Fruit fly (Drosophila melanogaster) whole organism, embryonic: ENCODE data around the gene numb.
A peak's percentile ranks its signal among the peaks of the same experiment; 100 is the strongest.

Source experiments
- Ada2b ChIP-seq: fragments of 200-800 bp; sonication (Bioruptor generic); IDR thresholded peaks from 2 replicates; pipeline ENCODE4 v1.3.6; 2022; ENCODE audit warnings: missing biosample characterization, missing genetic modification characterization
- Asciz ChIP-seq: fragments of 200-800 bp; sonication (Bioruptor generic); optimal IDR thresholded peaks from 2 replicates; lab custom pipeline; 2017; ENCODE audit warnings: missing biosample characterization, mild to moderate bottlenecking, missing genetic modification characterization, missing genetic modification reagents
- Atf-2 ChIP-seq: fragments of 200-800 bp; sonication (Bioruptor generic); optimal IDR thresholded peaks from 2 replicates; lab custom pipeline; 2016; ENCODE audit warnings: missing biosample characterization, missing genetic modification characterization
- Atf3 ChIP-seq: fragments of 200-800 bp; sonication (Bioruptor generic); optimal IDR thresholded peaks from 3 replicates; lab custom pipeline; 2016; ENCODE audit warnings: missing biosample characterization, missing genetic modification characterization
- CG10543 ChIP-seq: fragments of 200-800 bp; sonication (Bioruptor generic); optimal IDR thresholded peaks from 3 replicates; lab custom pipeline; 2017; ENCODE audit warnings: missing biosample characterization, mild to moderate bottlenecking, missing genetic modification characterization, moderate library complexity
- CG11723 ChIP-seq: fragments of 200-800 bp; sonication (Bioruptor generic); optimal IDR thresholded peaks from 2 replicates; lab custom pipeline; 2017; ENCODE audit warnings: missing biosample characterization, mild to moderate bottlenecking, missing genetic modification characterization
- CG12155 ChIP-seq: fragments of 200-800 bp; sonication (Bioruptor generic); optimal IDR thresholded peaks from 3 replicates; lab custom pipeline; 2016; ENCODE audit warnings: missing biosample characterization, missing genetic modification characterization
- CG12769 ChIP-seq: fragments of 200-800 bp; sonication (Bioruptor generic); optimal IDR thresholded peaks from 2 replicates; lab custom pipeline; 2019; ENCODE audit warnings: missing biosample characterization, mild to moderate bottlenecking, missing genetic modification characterization, moderate library complexity
- CG14710 ChIP-seq: fragments of 200-800 bp; sonication (Bioruptor generic); optimal IDR thresholded peaks from 3 replicates; lab custom pipeline; 2019; ENCODE audit warnings: missing biosample characterization, mild to moderate bottlenecking, missing genetic modification characterization, moderate library complexity
- CG14860 ChIP-seq: fragments of 200-800 bp; sonication (Bioruptor generic); IDR thresholded peaks from 3 replicates; pipeline ENCODE4 v1.3.6; 2022; ENCODE audit warnings: missing biosample characterization, missing genetic modification characterization; ENCODE audit not compliant: partially characterized antibody
- CG1647 ChIP-seq: fragments of 200-800 bp; sonication (Bioruptor generic); optimal IDR thresholded peaks from 3 replicates; lab custom pipeline; 2016; ENCODE audit warnings: missing biosample characterization, missing genetic modification characterization
- CG17385 ChIP-seq: fragments of 200-800 bp; sonication (Bioruptor generic); optimal IDR thresholded peaks from 3 replicates; lab custom pipeline; 2018; ENCODE audit warnings: missing biosample characterization, mild to moderate bottlenecking, missing genetic modification characterization
- CG43689 ChIP-seq: fragments of 200-800 bp; sonication (Bioruptor generic); IDR thresholded peaks from 2 replicates; pipeline ENCODE4 v1.3.6; 2022; ENCODE audit warnings: missing biosample characterization, missing genetic modification characterization
- CG4854 ChIP-seq: fragments of 200-800 bp; sonication (Bioruptor generic); optimal IDR thresholded peaks from 2 replicates; lab custom pipeline; 2016; ENCODE audit warnings: missing biosample characterization, missing genetic modification characterization, inconsistent platforms
- CG6683 ChIP-seq: fragments of 200-800 bp; sonication (Bioruptor generic); optimal IDR thresholded peaks from 2 replicates; lab custom pipeline; 2017; ENCODE audit warnings: missing biosample characterization, mild to moderate bottlenecking, missing genetic modification characterization, missing genetic modification reagents
- CG7786 ChIP-seq: fragments of 200-800 bp; sonication (Bioruptor generic); optimal IDR thresholded peaks from 2 replicates; lab custom pipeline; 2016; ENCODE audit warnings: missing biosample characterization, missing genetic modification characterization
- CG7987 ChIP-seq: fragments of 200-800 bp; sonication (Bioruptor generic); optimal IDR thresholded peaks from 2 replicates; lab custom pipeline; 2018; ENCODE audit warnings: missing biosample characterization, mild to moderate bottlenecking, missing genetic modification characterization, moderate library complexity
- CG9876 ChIP-seq: fragments of 200-800 bp; sonication (Bioruptor generic); optimal IDR thresholded peaks from 2 replicates; lab custom pipeline; 2016; ENCODE audit warnings: missing biosample characterization, missing genetic modification characterization
- D19B ChIP-seq: fragments of 200-800 bp; sonication (Bioruptor generic); optimal IDR thresholded peaks from 2 replicates; lab custom pipeline; 2017; ENCODE audit warnings: missing biosample characterization, mild to moderate bottlenecking, missing genetic modification characterization
- Drgx ChIP-seq: fragments of 200-800 bp; sonication (Bioruptor generic); IDR thresholded peaks from 2 replicates; pipeline ENCODE4 v1.3.6; 2022; ENCODE audit warnings: missing biosample characterization, missing genetic modification characterization
- E2f1 ChIP-seq: fragments of 200-800 bp; sonication (Bioruptor generic); IDR thresholded peaks from 2 replicates; pipeline ENCODE4 v1.3.6; 2022; ENCODE audit warnings: missing biosample characterization, missing genetic modification characterization
- HHEX ChIP-seq: fragments of 200-800 bp; sonication (Bioruptor generic); optimal IDR thresholded peaks from 3 replicates; lab custom pipeline; 2017; ENCODE audit warnings: missing biosample characterization, mild to moderate bottlenecking, missing genetic modification characterization, missing genetic modification reagents
- Jarid2 ChIP-seq: fragments of 200-800 bp; sonication (Bioruptor generic); optimal IDR thresholded peaks from 3 replicates; lab custom pipeline; 2017; ENCODE audit warnings: mild to moderate bottlenecking, missing biosample characterization, missing genetic modification reagents, missing genetic modification characterization
- MESR4 ChIP-seq: fragments of 200-800 bp; sonication (Bioruptor generic); optimal IDR thresholded peaks from 2 replicates; lab custom pipeline; 2018; ENCODE audit warnings: missing biosample characterization, mild to moderate bottlenecking, missing genetic modification characterization, moderate library complexity
- NFAT ChIP-seq: fragments of 200-800 bp; sonication (Bioruptor generic); IDR thresholded peaks from 2 replicates; pipeline ENCODE4 v1.3.6; 2022; ENCODE audit warnings: missing biosample characterization, missing genetic modification characterization
- Ptx1 ChIP-seq: fragments of 200-800 bp; sonication (Bioruptor generic); IDR thresholded peaks from 2 replicates; pipeline ENCODE4 v1.3.6; 2022; ENCODE audit warnings: missing biosample characterization, missing genetic modification characterization
- Rfx ChIP-seq: fragments of 200-800 bp; sonication (Bioruptor generic); IDR thresholded peaks from 2 replicates; pipeline ENCODE4 v1.3.6; 2022; ENCODE audit warnings: missing biosample characterization, missing genetic modification characterization
- Trl ChIP-seq, 3 experiments: fragments of >200 bp in 2 of 3; fragments of 200-800 bp in 1 of 3; sonication (Bioruptor generic) in 1 of 3; optimal IDR thresholded peaks; 2 replicates in 1 of 3; 3 replicates in 2 of 3; lab custom pipeline; 2016 to 2017; ENCODE audit warnings: missing biosample characterization in 1 of 3, missing genetic modification characterization in 1 of 3
- ab ChIP-seq: fragments of 200-800 bp; sonication (Bioruptor generic); optimal IDR thresholded peaks from 2 replicates; lab custom pipeline; 2016; ENCODE audit warnings: missing biosample characterization, missing genetic modification characterization
- abd-A ChIP-seq: fragments of 200-800 bp; sonication (Bioruptor generic); optimal IDR thresholded peaks from 3 replicates; lab custom pipeline; 2019; ENCODE audit warnings: missing biosample characterization, mild to moderate bottlenecking, missing genetic modification characterization, moderate library complexity
- al ChIP-seq: fragments of 200-800 bp; sonication (Bioruptor generic); IDR thresholded peaks from 2 replicates; pipeline ENCODE4 v1.3.6; 2022; ENCODE audit warnings: missing biosample characterization, missing genetic modification characterization
- bsh ChIP-seq, 2 experiments: fragments of 200-800 bp; sonication (Bioruptor generic); optimal IDR thresholded peaks; 2 replicates each; lab custom pipeline; 2017 to 2018; ENCODE audit warnings: mild to moderate bottlenecking in 2 of 2, missing biosample characterization in 2 of 2, missing genetic modification characterization in 2 of 2, moderate library complexity in 1 of 2
- chinmo ChIP-seq: fragments of 200-800 bp; sonication (Bioruptor generic); IDR thresholded peaks from 4 replicates; pipeline ENCODE4 v1.3.6; 2022; ENCODE audit warnings: missing biosample characterization, missing genetic modification characterization; ENCODE audit not compliant: partially characterized antibody
- chm ChIP-seq: fragments of 200-800 bp; sonication (Bioruptor generic); IDR thresholded peaks from 2 replicates; pipeline ENCODE4 v1.3.6; 2022; ENCODE audit warnings: missing biosample characterization, missing genetic modification characterization
- en ChIP-seq: fragments of 200-800 bp; sonication (Bioruptor generic); optimal IDR thresholded peaks from 2 replicates; lab custom pipeline; 2016; ENCODE audit warnings: missing biosample characterization, missing genetic modification characterization
- fd3F ChIP-seq: fragments of 200-800 bp; sonication (Bioruptor generic); optimal IDR thresholded peaks from 2 replicates; lab custom pipeline; 2018; ENCODE audit warnings: missing biosample characterization, mild to moderate bottlenecking, missing genetic modification characterization, moderate library complexity
- fd64A ChIP-seq: fragments of 200-800 bp; sonication (Bioruptor generic); optimal IDR thresholded peaks from 3 replicates; lab custom pipeline; 2018; ENCODE audit warnings: missing biosample characterization, mild to moderate bottlenecking, missing genetic modification characterization
- hbn ChIP-seq: fragments of 200-800 bp; sonication (Bioruptor generic); IDR thresholded peaks from 2 replicates; pipeline ENCODE4 v1.3.6; 2022; ENCODE audit warnings: missing biosample characterization, missing genetic modification characterization; ENCODE audit not compliant: partially characterized antibody
- hkb ChIP-seq, 2 experiments: fragments of 200-800 bp in 1 of 2; fragments of >200 bp in 1 of 2; sonication (Bioruptor generic) in 1 of 2; IDR thresholded peaks in 1 of 2; optimal IDR thresholded peaks in 1 of 2; 2 replicates each; pipeline versions ENCODE4 v1.3.6 to Lab custom; 2017 to 2022; ENCODE audit warnings: missing biosample characterization in 1 of 2, missing genetic modification characterization in 1 of 2
- maf-S ChIP-seq: fragments of 200-800 bp; sonication (Bioruptor generic); optimal IDR thresholded peaks from 2 replicates; lab custom pipeline; 2016; ENCODE audit warnings: missing biosample characterization, missing genetic modification characterization
- nau ChIP-seq: fragments of 200-800 bp; sonication (Bioruptor generic); optimal IDR thresholded peaks from 3 replicates; lab custom pipeline; 2017; ENCODE audit warnings: missing biosample characterization, mild to moderate bottlenecking, missing genetic modification characterization, missing genetic modification reagents
- seq ChIP-seq: fragments of 200-800 bp; sonication (Bioruptor generic); IDR thresholded peaks from 2 replicates; pipeline ENCODE4 v1.3.6; 2022; ENCODE audit warnings: missing biosample characterization, missing genetic modification characterization
- sisA ChIP-seq: fragments of 200-800 bp; sonication (Bioruptor generic); IDR thresholded peaks from 2 replicates; pipeline ENCODE4 v1.3.6; 2022; ENCODE audit warnings: missing biosample characterization, missing genetic modification characterization
- vnd ChIP-seq: fragments of 200-800 bp; sonication (Bioruptor generic); IDR thresholded peaks from 3 replicates; pipeline ENCODE4 v1.3.6; 2022; ENCODE audit warnings: missing biosample characterization, missing genetic modification characterization; ENCODE audit not compliant: partially characterized antibody
- vvl ChIP-seq: fragments of 200-800 bp; sonication (Bioruptor generic); IDR thresholded peaks from 2 replicates; pipeline ENCODE4 v1.3.6; 2022; ENCODE audit warnings: missing biosample characterization, missing genetic modification characterization
- z ChIP-seq: fragments of 200-800 bp; sonication (Bioruptor generic); IDR thresholded peaks from 3 replicates; pipeline ENCODE4 v1.3.6; 2022; ENCODE audit warnings: missing biosample characterization, missing genetic modification characterization
- zfh2 ChIP-seq: fragments of 200-800 bp; sonication (Bioruptor generic); optimal IDR thresholded peaks from 2 replicates; lab custom pipeline; 2016; ENCODE audit warnings: missing biosample characterization, missing genetic modification characterization

The numb gene

dm6 chr2L:9493375-9494263, 56.4 kb downstream of the numb start (continued):
- TF ChIP-seq CG14710 (tag; lab: Kevin White, UChicago) (peak; percentile 36), CG1647 (GFP tag; lab: Kevin White, UChicago) (no peak), CG12769 (tag; lab: Kevin White, UChicago) (peak; percentile 45), seq (GFP tag; lab: Robert Waterston, UW) (0 out of 2 replicates have a peak, but pooled peaks have one; percentile 12), Ptx1 (GFP tag; lab: Robert Waterston, UW) (peak; percentile 67), Trl (optimal IDR thresholded peaks at IDR 0.05; lab: Kevin White, UChicago) (peak; percentile 51 to 58), Trl (GFP tag; optimal IDR thresholded peaks at IDR 0.05; lab: Kevin White, UChicago) (no peak), sisA (GFP tag; lab: Robert Waterston, UW) (peak; percentile 28; the same call in 1 of the 2 replicates), hkb (optimal IDR thresholded peaks at IDR 0.05; lab: Kevin White, UChicago) (no peak), hkb (GFP tag; IDR thresholded peaks at IDR 0.05; lab: Robert Waterston, UW) (peak; percentile 54), CG14860 (GFP tag; lab: Robert Waterston, UW) (no peak), z (no peak), al (GFP tag; lab: Robert Waterston, UW) (no peak), CG9876 (GFP tag; lab: Kevin White, UChicago) (no peak), CG7786 (GFP tag; lab: Kevin White, UChicago) (no peak), CG43689 (GFP tag; lab: Robert Waterston, UW) (no peak), vvl (GFP tag; lab: Robert Waterston, UW) (0 out of 2 replicates have a peak, but pooled peaks have one; percentile 41), CG7987 (GFP tag; lab: Kevin White, UChicago) (no peak), ab (GFP tag; lab: Kevin White, UChicago) (no peak), Atf-2 (GFP tag; lab: Kevin White, UChicago) (peak; percentile 15), Rfx (GFP tag; lab: Robert Waterston, UW) (peak; percentile 51; the same call in 1 of the 2 replicates), CG17385 (GFP tag; lab: Kevin White, UChicago) (no peak), CG4854 (peak; percentile 26), HHEX (GFP tag; lab: Kevin White, UChicago) (peak; percentile 43), E2f1 (GFP tag; lab: Robert Waterston, UW) (no peak), NFAT (GFP tag; lab: Robert Waterston, UW) (no peak), bsh (GFP tag; optimal IDR thresholded peaks at IDR 0.05; lab: Kevin White, UChicago) (peak in 1 of 2 experiments; percentile 21), CG12155 (GFP tag; lab: Kevin White, UChicago) (peak; percentile 98), Ada2b (GFP tag; lab: Robert Waterston, UW) (peak; percentile 31; the same call in 1 of the 2 replicates), MESR4 (GFP tag; lab: Kevin White, UChicago) (peak; percentile 4), chinmo (GFP tag; lab: Robert Waterston, UW) (peak; percentile 59; the same call in 1 of the 4 replicates), vnd (GFP tag; lab: Robert Waterston, UW) (no peak), fd3F (GFP tag; lab: Kevin White, UChicago) (no peak), hbn (GFP tag; lab: Robert Waterston, UW) (no peak), en (GFP tag; lab: Kevin White, UChicago) (no peak), fd64A (no peak), chm (GFP tag; lab: Robert Waterston, UW) (no peak), nau (GFP tag; lab: Kevin White, UChicago) (no peak), Drgx (GFP tag; lab: Robert Waterston, UW) (peak; percentile 73), CG6683 (GFP tag; lab: Kevin White, UChicago) (peak; percentile 26), D19B (GFP tag; lab: Kevin White, UChicago) (peak; percentile 19), maf-S (no peak), CG11723 (GFP tag; lab: Kevin White, UChicago) (peak; percentile 13), Atf3 (GFP tag; lab: Kevin White, UChicago) (no peak), zfh2 (GFP tag; lab: Kevin White, UChicago) (no peak), Asciz (GFP tag; lab: Kevin White, UChicago) (peak; percentile 39), abd-A (tag; lab: Kevin White, UChicago) (no peak), Jarid2 (no peak), CG10543 (GFP tag; lab: Kevin White, UChicago) (no peak)
